Worm (Caenorhabditis elegans): Measurements from ENCODE around the gene acdh-12.

DNA sequence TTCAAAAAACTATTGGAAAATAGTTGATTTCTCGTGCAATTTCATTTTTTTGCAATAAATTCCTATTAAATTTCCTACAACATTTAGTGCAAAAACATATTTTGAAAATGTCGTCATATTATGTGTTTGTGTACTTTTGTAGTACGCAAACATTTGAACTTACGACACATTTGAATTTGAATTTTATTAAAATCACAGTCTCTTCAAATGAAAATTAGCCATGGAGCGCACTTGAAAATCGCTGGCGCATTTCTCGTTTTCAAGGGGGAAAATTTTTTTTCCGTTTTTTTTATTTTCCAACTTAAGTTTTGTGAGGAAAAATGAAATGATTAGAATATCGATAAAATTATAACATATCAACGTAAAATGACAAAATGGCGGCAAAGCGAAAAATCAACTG lies 47.9 kb downstream of the acdh-12 start:
- no peak for TF ChIP-seq dao-5 (tag; optimal IDR thresholded peaks at IDR 0.05)
- TF ChIP-seq him-1 (tag; optimal IDR thresholded peaks at IDR 0.05): no peak
- TF ChIP-seq W03F9.2 (tag; optimal IDR thresholded peaks at IDR 0.05): peak; percentile 56
